Worm (Caenorhabditis elegans) whole organism, late embryonic: Measurements from ENCODE around the gene C10B5.3.
"Not testable (repeated sequence)": the region's sequence is repeated elsewhere in the genome, so short reads cannot be mapped to it uniquely, and the experiment has no call there.

Experiments used
- ceh-24 ChIP-seq: sonication (generic microtip); optimal IDR thresholded peaks from 2 replicates; lab custom pipeline; 2016; ENCODE audit warnings: mild to moderate bottlenecking, missing genetic modification characterization, missing compliant biosample characterization
- ceh-9 ChIP-seq: sonication (generic microtip); optimal IDR thresholded peaks from 2 replicates; lab custom pipeline; 2016; ENCODE audit warnings: mild to moderate bottlenecking, missing genetic modification characterization, inconsistent platforms, missing compliant biosample characterization
- lim-6 ChIP-seq: sonication (generic microtip); optimal IDR thresholded peaks from 2 replicates; lab custom pipeline; 2016; ENCODE audit warnings: missing genetic modification characterization, missing compliant biosample characterization
- nfya-1 ChIP-seq: sonication (generic microtip); optimal IDR thresholded peaks from 2 replicates; lab custom pipeline; 2017; ENCODE audit warnings: missing genetic modification characterization, mild to moderate bottlenecking, missing compliant biosample characterization, antibody characterized with exemption, moderate library complexity
- pha-2 ChIP-seq: sonication (generic microtip); optimal IDR thresholded peaks from 2 replicates; lab custom pipeline; 2017; ENCODE audit warnings: mild to moderate bottlenecking, missing genetic modification characterization, missing compliant biosample characterization
- sox-4 ChIP-seq: sonication (generic microtip); optimal IDR thresholded peaks from 2 replicates; lab custom pipeline; 2017; ENCODE audit warnings: mild to moderate bottlenecking, missing genetic modification characterization, inconsistent platforms, missing compliant biosample characterization

DNA sequence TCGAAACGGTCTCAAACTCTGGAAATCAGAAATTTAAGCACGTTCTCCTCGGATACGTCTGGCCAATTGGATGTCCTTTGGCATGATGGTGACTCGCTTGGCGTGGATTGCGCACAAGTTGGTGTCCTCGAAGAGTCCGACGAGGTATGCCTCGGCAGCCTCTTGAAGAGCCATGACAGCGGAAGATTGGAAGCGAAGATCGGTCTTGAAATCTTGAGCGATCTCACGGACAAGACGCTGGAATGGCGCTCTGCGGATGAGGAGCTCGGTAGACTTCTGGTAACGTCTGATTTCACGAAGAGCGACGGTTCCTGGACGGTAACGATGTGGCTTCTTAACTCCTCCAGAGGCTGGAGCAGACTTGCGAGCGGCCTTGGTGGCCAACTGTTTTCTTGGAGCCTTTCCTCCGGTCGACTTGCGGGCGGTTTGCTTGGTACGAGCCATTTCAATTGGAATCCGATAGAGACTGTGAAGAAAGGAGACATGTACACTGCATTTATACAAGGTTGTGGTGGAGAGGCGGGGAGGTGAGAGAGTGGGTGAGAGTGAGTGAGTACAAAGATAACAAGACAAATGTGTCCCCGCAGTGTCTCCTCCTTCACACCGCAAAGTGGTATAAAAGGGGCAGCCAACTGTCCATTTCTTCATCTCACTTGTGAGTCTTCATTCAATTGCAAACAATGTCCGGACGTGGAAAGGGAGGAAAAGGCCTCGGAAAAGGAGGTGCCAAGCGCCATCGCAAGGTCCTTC lies 53.3 kb downstream of the C10B5.3 start, which contains the start of the genes his-6 and his-5:
- not testable (repeated sequence) for TF ChIP-seq ceh-9 (tag; lab: Kevin White, UChicago); nfya-1 (tag; lab: Kevin White, UChicago); pha-2; ceh-24 (tag; lab: Kevin White, UChicago); sox-4; lim-6 (tag; lab: Kevin White, UChicago)
